Fruit fly (Drosophila melanogaster) whole organism, embryonic: ENCODE measurements around the gene eya.
A peak's percentile ranks its signal among the peaks of the same experiment; 100 is the strongest.

ENCODE experiments used
- BtbVII ChIP-seq: fragments of 200-800 bp; sonication (Bioruptor generic); optimal IDR thresholded peaks from 3 replicates; lab custom pipeline; 2017; ENCODE audit warnings: missing biosample characterization, mild to moderate bottlenecking, missing genetic modification characterization
- CG10267 ChIP-seq: fragments of 200-800 bp; sonication (Bioruptor generic); optimal IDR thresholded peaks from 2 replicates; lab custom pipeline; 2018; ENCODE audit warnings: missing biosample characterization, mild to moderate bottlenecking, missing genetic modification characterization, moderate library complexity
- CG10366 ChIP-seq: fragments of 200-800 bp; sonication (Bioruptor generic); IDR thresholded peaks from 2 replicates; pipeline ENCODE4 v1.3.6; 2022; ENCODE audit warnings: missing biosample characterization, missing genetic modification characterization
- CG10431 ChIP-seq: fragments of 200-800 bp; sonication (Bioruptor generic); optimal IDR thresholded peaks from 3 replicates; lab custom pipeline; 2018; ENCODE audit warnings: missing biosample characterization, mild to moderate bottlenecking, missing genetic modification characterization
- CG10654 ChIP-seq: fragments of 200-800 bp; sonication (Bioruptor generic); optimal IDR thresholded peaks from 2 replicates; lab custom pipeline; 2016; ENCODE audit warnings: missing biosample characterization, missing genetic modification characterization
- CG11456 ChIP-seq: fragments of 200-800 bp; sonication (Bioruptor generic); IDR thresholded peaks from 3 replicates; pipeline ENCODE4 v1.3.6; 2022; ENCODE audit warnings: missing biosample characterization, missing genetic modification characterization
- CG12155 ChIP-seq: fragments of 200-800 bp; sonication (Bioruptor generic); optimal IDR thresholded peaks from 3 replicates; lab custom pipeline; 2016; ENCODE audit warnings: missing biosample characterization, missing genetic modification characterization
- CG13123 ChIP-seq: fragments of 200-800 bp; sonication (Bioruptor generic); optimal IDR thresholded peaks from 2 replicates; lab custom pipeline; 2016; ENCODE audit warnings: missing biosample characterization, missing genetic modification characterization
- CG13894 ChIP-seq: fragments of 200-800 bp; sonication (Bioruptor generic); optimal IDR thresholded peaks from 3 replicates; lab custom pipeline; 2018; ENCODE audit warnings: missing biosample characterization, mild to moderate bottlenecking, missing genetic modification characterization, moderate library complexity
- CG1602 ChIP-seq: fragments of 200-800 bp; sonication (Bioruptor generic); optimal IDR thresholded peaks from 3 replicates; lab custom pipeline; 2016; ENCODE audit warnings: missing biosample characterization, missing genetic modification characterization
- CG18262 ChIP-seq: fragments of 200-800 bp; optimal IDR thresholded peaks from 3 replicates; lab custom pipeline; 2019; ENCODE audit warnings: missing biosample characterization, mild to moderate bottlenecking, missing genetic modification characterization, moderate library complexity
- CG18476 ChIP-seq: fragments of 200-800 bp; sonication (Bioruptor generic); optimal IDR thresholded peaks from 2 replicates; lab custom pipeline; 2016; ENCODE audit warnings: missing biosample characterization, mild to moderate bottlenecking, missing genetic modification characterization
- CG2116 ChIP-seq: fragments of 200-800 bp; sonication (Bioruptor generic); optimal IDR thresholded peaks from 3 replicates; lab custom pipeline; 2018; ENCODE audit warnings: missing biosample characterization, mild to moderate bottlenecking, missing genetic modification characterization
- CG2202 ChIP-seq: fragments of 200-800 bp; sonication (Bioruptor generic); optimal IDR thresholded peaks from 2 replicates; lab custom pipeline; 2018; ENCODE audit warnings: missing biosample characterization, mild to moderate bottlenecking, missing genetic modification characterization
- CG2712 ChIP-seq: fragments of 200-800 bp; optimal IDR thresholded peaks from 3 replicates; lab custom pipeline; 2019; ENCODE audit warnings: missing biosample characterization, mild to moderate bottlenecking, missing genetic modification characterization, moderate library complexity
- CG3065 ChIP-seq: fragments of 200-800 bp; sonication (Bioruptor generic); optimal IDR thresholded peaks from 2 replicates; lab custom pipeline; 2016; ENCODE audit warnings: missing biosample characterization, missing genetic modification characterization
- CG33213 ChIP-seq: fragments of 200-800 bp; sonication (Bioruptor generic); optimal IDR thresholded peaks from 3 replicates; lab custom pipeline; 2016; ENCODE audit warnings: missing biosample characterization, missing genetic modification characterization
- CG4424 ChIP-seq: fragments of 200-800 bp; sonication (Bioruptor generic); optimal IDR thresholded peaks from 3 replicates; lab custom pipeline; 2016; ENCODE audit warnings: missing biosample characterization, missing genetic modification characterization
- CG5180 ChIP-seq: fragments of 200-800 bp; sonication (Bioruptor generic); optimal IDR thresholded peaks from 3 replicates; lab custom pipeline; 2017; ENCODE audit warnings: missing biosample characterization, missing genetic modification characterization, mild to moderate bottlenecking, moderate library complexity, missing genetic modification reagents
- CG6272 ChIP-seq: fragments of 200-800 bp; sonication (Bioruptor generic); IDR thresholded peaks from 2 replicates; pipeline ENCODE4 v1.3.6; 2022; ENCODE audit warnings: missing biosample characterization, missing genetic modification characterization
- CG7372 ChIP-seq: fragments of 200-800 bp; sonication (Bioruptor generic); IDR thresholded peaks from 2 replicates; pipeline ENCODE4 v1.3.6; 2022; ENCODE audit warnings: missing biosample characterization, missing genetic modification characterization
- CG7928 ChIP-seq: fragments of 200-800 bp; sonication (Bioruptor generic); optimal IDR thresholded peaks from 2 replicates; lab custom pipeline; 2017; ENCODE audit warnings: missing biosample characterization, mild to moderate bottlenecking, missing genetic modification characterization
- CG7963 ChIP-seq: fragments of 200-800 bp; sonication (Bioruptor generic); IDR thresholded peaks from 3 replicates; pipeline ENCODE4 v1.3.6; 2022; ENCODE audit warnings: missing biosample characterization, missing genetic modification characterization; ENCODE audit not compliant: partially characterized antibody
- Dfd ChIP-seq, 2 experiments: fragments of >200 bp; optimal IDR thresholded peaks; 2 replicates each; lab custom pipeline; 2017; ENCODE audit warnings: missing biosample characterization in 2 of 2, missing genetic modification characterization in 2 of 2
- Dip2 ChIP-seq: fragments of 200-800 bp; sonication (Bioruptor generic); IDR thresholded peaks from 2 replicates; pipeline ENCODE4 v1.3.6; 2022; ENCODE audit warnings: missing biosample characterization, missing genetic modification characterization
- H2.0 ChIP-seq: fragments of 200-800 bp; sonication (Bioruptor generic); IDR thresholded peaks from 2 replicates; pipeline ENCODE4 v1.3.6; 2022; ENCODE audit warnings: missing biosample characterization, missing genetic modification characterization
- Hr51 ChIP-seq, 2 experiments: fragments of 200-800 bp; sonication (Bioruptor generic); optimal IDR thresholded peaks; 2 replicates in 1 of 2; 3 replicates in 1 of 2; lab custom pipeline; 2016 to 2018; ENCODE audit warnings: missing biosample characterization in 2 of 2, missing genetic modification characterization in 2 of 2, mild to moderate bottlenecking in 1 of 2, moderate library complexity in 1 of 2
- Jarid2 ChIP-seq: fragments of 200-800 bp; sonication (Bioruptor generic); optimal IDR thresholded peaks from 3 replicates; lab custom pipeline; 2017; ENCODE audit warnings: mild to moderate bottlenecking, missing biosample characterization, missing genetic modification reagents, missing genetic modification characterization
- Nf-YA ChIP-seq: fragments of 200-800 bp; sonication (Bioruptor generic); IDR thresholded peaks from 2 replicates; pipeline ENCODE4 v1.3.6; 2022; ENCODE audit warnings: missing biosample characterization, missing genetic modification characterization
- Sry-δ ChIP-seq: fragments of 200-800 bp; sonication (Bioruptor generic); optimal IDR thresholded peaks from 2 replicates; lab custom pipeline; 2016; ENCODE audit warnings: missing biosample characterization, missing genetic modification characterization
- Tbp ChIP-seq: fragments of >200 bp; optimal IDR thresholded peaks from 2 replicates; lab custom pipeline; 2018; ENCODE audit warnings: missing biosample characterization, missing genetic modification characterization
- Trl ChIP-seq, 3 experiments: fragments of >200 bp in 2 of 3; fragments of 200-800 bp in 1 of 3; sonication (Bioruptor generic) in 1 of 3; optimal IDR thresholded peaks; 2 replicates in 1 of 3; 3 replicates in 2 of 3; lab custom pipeline; 2016 to 2017; ENCODE audit warnings: missing biosample characterization in 1 of 3, missing genetic modification characterization in 1 of 3
- YL-1 ChIP-seq: fragments of 200-800 bp; sonication (Bioruptor generic); optimal IDR thresholded peaks from 3 replicates; lab custom pipeline; 2017; ENCODE audit warnings: missing biosample characterization, mild to moderate bottlenecking, missing genetic modification characterization
- aop ChIP-seq: fragments of 200-800 bp; sonication (Bioruptor generic); IDR thresholded peaks from 2 replicates; pipeline ENCODE4 v1.3.6; 2022; ENCODE audit warnings: missing biosample characterization, missing genetic modification characterization
- bbx ChIP-seq: fragments of 200-800 bp; sonication (Bioruptor generic); IDR thresholded peaks from 2 replicates; pipeline ENCODE4 v1.3.6; 2022; ENCODE audit warnings: missing biosample characterization, missing genetic modification characterization; ENCODE audit not compliant: partially characterized antibody
- chinmo ChIP-seq: fragments of 200-800 bp; sonication (Bioruptor generic); IDR thresholded peaks from 4 replicates; pipeline ENCODE4 v1.3.6; 2022; ENCODE audit warnings: missing biosample characterization, missing genetic modification characterization; ENCODE audit not compliant: partially characterized antibody
- dm ChIP-seq: fragments of 200-800 bp; sonication (Bioruptor generic); optimal IDR thresholded peaks from 3 replicates; lab custom pipeline; 2016; ENCODE audit warnings: missing biosample characterization, missing genetic modification characterization
- emc ChIP-seq: fragments of 200-800 bp; sonication (Bioruptor generic); optimal IDR thresholded peaks from 2 replicates; lab custom pipeline; 2016; ENCODE audit warnings: missing biosample characterization, missing genetic modification characterization
- fd102C ChIP-seq: fragments of 200-800 bp; sonication (Bioruptor generic); optimal IDR thresholded peaks from 2 replicates; lab custom pipeline; 2018; ENCODE audit warnings: missing biosample characterization, mild to moderate bottlenecking, missing genetic modification characterization, moderate library complexity
- grn ChIP-seq: fragments of 200-800 bp; sonication (Bioruptor generic); optimal IDR thresholded peaks from 3 replicates; lab custom pipeline; 2017; ENCODE audit warnings: missing biosample characterization, missing genetic modification characterization
- gro ChIP-seq: fragments of 200-800 bp; sonication (Bioruptor generic); optimal IDR thresholded peaks from 2 replicates; lab custom pipeline; 2016; ENCODE audit warnings: missing biosample characterization, missing genetic modification characterization
- hkb ChIP-seq, 2 experiments: fragments of 200-800 bp in 1 of 2; fragments of >200 bp in 1 of 2; sonication (Bioruptor generic) in 1 of 2; IDR thresholded peaks in 1 of 2; optimal IDR thresholded peaks in 1 of 2; 2 replicates each; pipeline versions ENCODE4 v1.3.6 to Lab custom; 2017 to 2022; ENCODE audit warnings: missing biosample characterization in 1 of 2, missing genetic modification characterization in 1 of 2
- jumu ChIP-seq: fragments of 200-800 bp; sonication (Bioruptor generic); optimal IDR thresholded peaks from 3 replicates; lab custom pipeline; 2016; ENCODE audit warnings: missing biosample characterization, missing genetic modification characterization
- org-1 ChIP-seq: fragments of 200-800 bp; sonication (Bioruptor generic); optimal IDR thresholded peaks from 2 replicates; lab custom pipeline; 2017; ENCODE audit warnings: missing biosample characterization, missing genetic modification characterization
- p53 ChIP-seq: fragments of 200-800 bp; sonication (Bioruptor generic); optimal IDR thresholded peaks from 2 replicates; lab custom pipeline; 2016; ENCODE audit warnings: missing biosample characterization, missing genetic modification characterization
- ranshi ChIP-seq: fragments of 200-800 bp; sonication (Bioruptor generic); IDR thresholded peaks from 2 replicates; pipeline ENCODE4 v1.3.6; 2022; ENCODE audit warnings: missing biosample characterization, missing genetic modification characterization
- sens ChIP-seq: fragments of 200-800 bp; sonication (Bioruptor generic); peaks from one replicate; lab custom pipeline; 2016; ENCODE audit warnings: missing biosample characterization, missing genetic modification characterization
- seq ChIP-seq: fragments of 200-800 bp; sonication (Bioruptor generic); IDR thresholded peaks from 2 replicates; pipeline ENCODE4 v1.3.6; 2022; ENCODE audit warnings: missing biosample characterization, missing genetic modification characterization
- tx ChIP-seq: fragments of 200-800 bp; sonication (Bioruptor generic); optimal IDR thresholded peaks from 2 replicates; lab custom pipeline; 2016; ENCODE audit warnings: missing biosample characterization, missing genetic modification characterization
- unpg ChIP-seq: fragments of 200-800 bp; sonication (Bioruptor generic); optimal IDR thresholded peaks from 3 replicates; lab custom pipeline; 2018; ENCODE audit warnings: missing biosample characterization, mild to moderate bottlenecking, missing genetic modification characterization, moderate library complexity

eya gene

DNA sequence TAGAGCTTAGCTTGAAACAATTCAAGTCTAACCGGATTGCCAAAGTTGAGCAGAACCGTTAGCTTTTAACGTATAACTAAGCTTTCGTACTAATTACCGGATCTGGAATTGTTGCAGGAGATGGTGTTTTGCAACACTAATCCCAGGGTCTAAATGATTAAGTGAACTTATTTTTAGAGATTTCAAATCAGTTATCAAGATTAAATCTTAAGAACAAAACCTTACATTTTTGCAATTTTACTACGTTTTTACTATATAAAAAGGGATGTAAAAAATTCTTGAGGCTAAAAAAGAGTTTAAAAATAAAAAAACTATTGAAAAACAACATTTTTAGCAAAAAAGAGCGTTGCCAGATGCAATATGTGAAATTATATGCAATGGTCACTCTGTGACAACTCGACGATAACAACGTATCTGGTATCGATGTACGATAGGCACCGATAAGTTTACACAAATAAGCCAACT is 58.1 kb downstream of the eya start, which contains the start of the genes KFase and epsilonCOP (continued):
- TF ChIP-seq hkb (optimal IDR thresholded peaks at IDR 0.05; lab: Kevin White, UChicago): no peak
- peak; percentile 70 for TF ChIP-seq hkb (GFP tag; IDR thresholded peaks at IDR 0.05; lab: Robert Waterston, UW)
- TF ChIP-seq CG10431 (GFP tag; lab: Kevin White, UChicago): peak; percentile 52
- peak; percentile 93 for TF ChIP-seq sens (GFP tag; lab: Kevin White, UChicago)
- peak; percentile 43; the same call in 1 of the 2 replicates for TF ChIP-seq ranshi (GFP tag; lab: Robert Waterston, UW)
- TF ChIP-seq CG33213 (GFP tag; lab: Kevin White, UChicago): peak; percentile 77
- peak; percentile 89 for TF ChIP-seq CG7928 (GFP tag; lab: Kevin White, UChicago)
- TF ChIP-seq aop (GFP tag; lab: Robert Waterston, UW): no peak
- TF ChIP-seq Sry-δ: peak; percentile 75
- no peak for TF ChIP-seq Tbp
- no peak for TF ChIP-seq CG5180 (GFP tag; lab: Kevin White, UChicago)
- no peak for TF ChIP-seq Trl (optimal IDR thresholded peaks at IDR 0.05; lab: Kevin White, UChicago)
- TF ChIP-seq Trl (GFP tag; optimal IDR thresholded peaks at IDR 0.05; lab: Kevin White, UChicago): peak; percentile 79
- no peak for TF ChIP-seq CG6272 (GFP tag; lab: Robert Waterston, UW)
- TF ChIP-seq unpg: peak; percentile 37
- no peak for TF ChIP-seq Nf-YA (GFP tag; lab: Robert Waterston, UW)
- TF ChIP-seq chinmo (GFP tag; lab: Robert Waterston, UW): peak; percentile 73; the same call in 2 of the 4 replicates
- TF ChIP-seq Dfd (GFP tag; optimal IDR thresholded peaks at IDR 0.05; lab: Kevin White, UChicago): no peak
- peak; percentile 27; the same call in 1 of the 2 replicates for TF ChIP-seq CG10366 (GFP tag; lab: Robert Waterston, UW)
- no peak for TF ChIP-seq p53 (GFP tag; lab: Kevin White, UChicago)
- no peak for TF ChIP-seq CG7372 (GFP tag; lab: Robert Waterston, UW)
- TF ChIP-seq CG7963 (GFP tag; lab: Robert Waterston, UW): peak; percentile 71; the same call in 2 of the 3 replicates
- peak; percentile 4 for TF ChIP-seq CG1602 (GFP tag; lab: Kevin White, UChicago)
- TF ChIP-seq jumu (GFP tag; lab: Kevin White, UChicago): no peak
- peak; percentile 62; the same call in 1 of the 2 replicates for TF ChIP-seq bbx (GFP tag; lab: Robert Waterston, UW)
- peak; percentile 71 for TF ChIP-seq YL-1 (GFP tag; lab: Kevin White, UChicago)
- peak; percentile 50 for TF ChIP-seq tx
- peak; percentile 37 for TF ChIP-seq dm (GFP tag; lab: Kevin White, UChicago)
- TF ChIP-seq CG2116 (GFP tag; lab: Kevin White, UChicago): peak; percentile 93
- TF ChIP-seq CG3065 (GFP tag; lab: Kevin White, UChicago): no peak
- peak; percentile 47 for TF ChIP-seq CG4424
- TF ChIP-seq H2.0 (GFP tag; lab: Robert Waterston, UW): peak; percentile 26; the same call in 1 of the 2 replicates
- TF ChIP-seq CG11456 (GFP tag; lab: Robert Waterston, UW): 0 out of 3 replicates have a peak, but pooled peaks have one; percentile 52
- peak; percentile 58 for TF ChIP-seq CG12155
- TF ChIP-seq CG13123 (GFP tag; lab: Kevin White, UChicago): peak; percentile 59
- TF ChIP-seq CG2712 (tag; lab: Kevin White, UChicago): peak; percentile 72
- TF ChIP-seq seq: no peak
- peak; percentile 44 for TF ChIP-seq CG10654 (GFP tag; lab: Kevin White, UChicago)
- peak; percentile 36 for TF ChIP-seq BtbVII (GFP tag; lab: Kevin White, UChicago)
- TF ChIP-seq CG13894: peak; percentile 60
- TF ChIP-seq org-1: no peak
- peak; percentile 56 to 61 for TF ChIP-seq Hr51 (GFP tag; optimal IDR thresholded peaks at IDR 0.05; lab: Kevin White, UChicago)
- no peak for TF ChIP-seq CG2202 (tag; lab: Kevin White, UChicago)
- peak; percentile 6 for TF ChIP-seq emc
- peak; percentile 38 for TF ChIP-seq CG18476 (GFP tag; lab: Kevin White, UChicago)
- TF ChIP-seq Jarid2: no peak
- TF ChIP-seq fd102C (GFP tag; lab: Kevin White, UChicago): no peak
- no peak for TF ChIP-seq Dip2 (GFP tag; lab: Robert Waterston, UW)
- peak; percentile 65 for TF ChIP-seq CG18262 (tag; lab: Kevin White, UChicago)
- TF ChIP-seq grn: peak; percentile 75
- TF ChIP-seq gro: peak; percentile 49
- TF ChIP-seq CG10267 (tag; lab: Kevin White, UChicago): peak; percentile 95
